Fruit fly (Drosophila melanogaster): ENCODE measurements around the gene CG34345.

Gene CG34345

dm6 chr2L:6622642-6623162 is at the start of gene CG34345:
Gene CG34345 (plus strand): TSS chr2L:6623112.
- TF ChIP-seq vri (GFP tag; optimal IDR thresholded peaks at IDR 0.05) (peak; percentile 72), CG31627 (GFP tag; optimal IDR thresholded peaks at IDR 0.05) (no peak), Lpt (GFP tag; optimal IDR thresholded peaks at IDR 0.05) (no peak), CG3032 (tag; optimal IDR thresholded peaks at IDR 0.05) (no peak), CG10669 (GFP tag; optimal IDR thresholded peaks at IDR 0.05) (no peak)

dm6 chr2L:6579045-6579444 is 43.9 kb upstream of the CG34345 start:
- TF ChIP-seq svp (GFP tag): peak; percentile 47
- no peak for TF ChIP-seq CG3032 (tag; optimal IDR thresholded peaks at IDR 0.05)

- no peak for TF ChIP-seq fkh (GFP tag; optimal IDR thresholded peaks at IDR 0.05)
- TF ChIP-seq spab (GFP tag; optimal IDR thresholded peaks at IDR 0.05): no peak
These were observed 38.6 kb upstream of the CG34345 start for dm6 chr2L:6584346-6584745.

dm6 chr2L:6595027-6595426 is 27.9 kb upstream of the CG34345 start:
- TF ChIP-seq fkh (GFP tag; optimal IDR thresholded peaks at IDR 0.05) (no peak), spab (GFP tag; optimal IDR thresholded peaks at IDR 0.05) (no peak), CG6163 (GFP tag; IDR thresholded peaks at IDR 0.05) (no peak), Lpt (GFP tag; optimal IDR thresholded peaks at IDR 0.05) (no peak), esn (GFP tag; optimal IDR thresholded peaks at IDR 0.05) (no peak), Eip75B (GFP tag; optimal IDR thresholded peaks at IDR 0.05) (no peak), CG7368 (GFP tag; optimal IDR thresholded peaks at IDR 0.05) (no peak), CG6808 (GFP tag; optimal IDR thresholded peaks at IDR 0.05) (no peak), CG6792 (GFP tag; optimal IDR thresholded peaks at IDR 0.05) (no peak), CG8632 (GFP tag; optimal IDR thresholded peaks at IDR 0.05) (no peak), CG11762 (GFP tag; optimal IDR thresholded peaks at IDR 0.05; ENCODE audit: insufficient read depth) (no peak), dsx (GFP tag; optimal IDR thresholded peaks at IDR 0.05; ENCODE audit: poor library complexity, severe bottlenecking) (no peak), CG15336 (GFP tag; IDR thresholded peaks at IDR 0.05) (no peak), CG8319 (GFP tag; optimal IDR thresholded peaks at IDR 0.05) (no peak), CG10669 (GFP tag; optimal IDR thresholded peaks at IDR 0.05) (no peak), lz (GFP tag; optimal IDR thresholded peaks at IDR 0.05) (no peak)

dm6 chr2L:6601018-6601505 is 21.9 kb upstream of the CG34345 start, which contains the start of gene Dpp10:
Gene Dpp10 (minus strand): TSS chr2L:6601068.
- TF ChIP-seq Sox15 (GFP tag; optimal IDR thresholded peaks at IDR 0.05) (peak; percentile 58), Met (GFP tag; optimal IDR thresholded peaks at IDR 0.05) (peak; percentile 75), fkh (GFP tag; optimal IDR thresholded peaks at IDR 0.05) (no peak), Eip93F (GFP tag; optimal IDR thresholded peaks at IDR 0.05) (peak; percentile 9), Eip75B (GFP tag; optimal IDR thresholded peaks at IDR 0.05) (peak; percentile 72), CG11762 (GFP tag; optimal IDR thresholded peaks at IDR 0.05; ENCODE audit: insufficient read depth) (peak; percentile 24), OdsH (GFP tag; optimal IDR thresholded peaks at IDR 0.05) (peak; percentile 76), CG16779 (tag; optimal IDR thresholded peaks at IDR 0.05) (peak; percentile 59), Sox102F (GFP tag; optimal IDR thresholded peaks at IDR 0.05) (peak; percentile 69), CG10669 (GFP tag; optimal IDR thresholded peaks at IDR 0.05) (peak; percentile 73), Gug (GFP tag; IDR thresholded peaks at IDR 0.05) (peak; percentile 82), achi (GFP tag; optimal IDR thresholded peaks at IDR 0.05) (peak; percentile 76), CG34406 (GFP tag; optimal IDR thresholded peaks at IDR 0.05) (peak; percentile 54), ss (GFP tag; optimal IDR thresholded peaks at IDR 0.05) (peak; percentile 53 to 75), CG6854 (GFP tag; optimal IDR thresholded peaks at IDR 0.05) (no peak), CG8319 (GFP tag; optimal IDR thresholded peaks at IDR 0.05) (peak; percentile 44), topi (GFP tag; optimal IDR thresholded peaks at IDR 0.05) (peak; percentile 70), Lpt (GFP tag; optimal IDR thresholded peaks at IDR 0.05) (peak; percentile 59), CG9139 (GFP tag; optimal IDR thresholded peaks at IDR 0.05) (peak; percentile 17), Hr38 (GFP tag; optimal IDR thresholded peaks at IDR 0.05) (no peak), CG7368 (GFP tag; optimal IDR thresholded peaks at IDR 0.05) (peak; percentile 38), eg (GFP tag; IDR thresholded peaks at IDR 0.05) (peak; percentile 90), Hr4 (GFP tag; optimal IDR thresholded peaks at IDR 0.05) (peak; percentile 75), net (GFP tag; optimal IDR thresholded peaks at IDR 0.05) (peak; percentile 65), Smox (GFP tag; optimal IDR thresholded peaks at IDR 0.05) (peak; percentile 73), fd85E (GFP tag; optimal IDR thresholded peaks at IDR 0.05) (no peak), CG1621 (tag; optimal IDR thresholded peaks at IDR 0.05) (peak; percentile 61), CG31627 (GFP tag; optimal IDR thresholded peaks at IDR 0.05) (peak; percentile 73), CG8632 (GFP tag; optimal IDR thresholded peaks at IDR 0.05) (peak; percentile 67), CG15336 (GFP tag; IDR thresholded peaks at IDR 0.05) (peak; percentile 91), salr (GFP tag; optimal IDR thresholded peaks at IDR 0.05) (peak; percentile 48 to 61)
